Fruit fly (Drosophila melanogaster) whole organism, embryonic: Measurements from ENCODE around the gene CG10413.

Experiments used
- Antp ChIP-seq: fragments of 200-800 bp; sonication (Bioruptor generic); optimal IDR thresholded peaks from 3 replicates; lab custom pipeline; 2016; ENCODE audit warnings: missing biosample characterization, missing genetic modification characterization
- Atf6 ChIP-seq: fragments of 200-800 bp; sonication (Bioruptor generic); IDR thresholded peaks from 2 replicates; pipeline ENCODE4 v1.3.6; 2022; ENCODE audit warnings: missing biosample characterization, missing genetic modification characterization
- Bteb2 ChIP-seq: fragments of 200-800 bp; sonication (Bioruptor generic); optimal IDR thresholded peaks from 2 replicates; lab custom pipeline; 2016; ENCODE audit warnings: missing biosample characterization, missing genetic modification characterization
- CG11398 ChIP-seq: fragments of 200-800 bp; sonication (Bioruptor generic); optimal IDR thresholded peaks from 2 replicates; lab custom pipeline; 2016; ENCODE audit warnings: missing biosample characterization, missing genetic modification characterization
- CG12391 ChIP-seq: fragments of 200-800 bp; sonication (Bioruptor generic); optimal IDR thresholded peaks from 3 replicates; lab custom pipeline; 2018; ENCODE audit warnings: missing biosample characterization, mild to moderate bottlenecking, missing genetic modification characterization, moderate library complexity
- CG12744 ChIP-seq: fragments of 200-800 bp; sonication (Bioruptor generic); optimal IDR thresholded peaks from 2 replicates; lab custom pipeline; 2016; ENCODE audit warnings: missing biosample characterization, missing genetic modification characterization
- CG13287 ChIP-seq: fragments of 200-800 bp; sonication (Bioruptor generic); IDR thresholded peaks from 2 replicates; pipeline ENCODE4 v1.3.6; 2022; ENCODE audit warnings: missing biosample characterization, missing genetic modification characterization; ENCODE audit not compliant: partially characterized antibody
- CG14050 ChIP-seq: fragments of 200-800 bp; sonication (Bioruptor generic); IDR thresholded peaks from 3 replicates; pipeline ENCODE4 v1.3.6; 2022; ENCODE audit warnings: missing biosample characterization, missing genetic modification characterization
- CG14441 ChIP-seq: fragments of 200-800 bp; sonication (Bioruptor generic); IDR thresholded peaks from 2 replicates; pipeline ENCODE4 v1.3.6; 2022; ENCODE audit warnings: missing biosample characterization, missing genetic modification characterization
- CG14860 ChIP-seq: fragments of 200-800 bp; sonication (Bioruptor generic); IDR thresholded peaks from 3 replicates; pipeline ENCODE4 v1.3.6; 2022; ENCODE audit warnings: missing biosample characterization, missing genetic modification characterization; ENCODE audit not compliant: partially characterized antibody
- CG17912 ChIP-seq: fragments of 200-800 bp; sonication (Bioruptor generic); optimal IDR thresholded peaks from 2 replicates; lab custom pipeline; 2018; ENCODE audit warnings: missing biosample characterization, mild to moderate bottlenecking, missing genetic modification characterization
- CG18476 ChIP-seq: fragments of 200-800 bp; sonication (Bioruptor generic); optimal IDR thresholded peaks from 2 replicates; lab custom pipeline; 2016; ENCODE audit warnings: missing biosample characterization, mild to moderate bottlenecking, missing genetic modification characterization
- CG18619 ChIP-seq: fragments of 200-800 bp; sonication (Bioruptor generic); optimal IDR thresholded peaks from 3 replicates; lab custom pipeline; 2017; ENCODE audit warnings: missing biosample characterization, mild to moderate bottlenecking, missing genetic modification characterization
- CG3838 ChIP-seq: fragments of 200-800 bp; sonication (Bioruptor generic); optimal IDR thresholded peaks from 3 replicates; lab custom pipeline; 2016; ENCODE audit warnings: missing biosample characterization, missing genetic modification characterization
- CG3847 ChIP-seq: fragments of 200-800 bp; sonication (Bioruptor generic); IDR thresholded peaks from 2 replicates; pipeline ENCODE4 v1.3.6; 2022; ENCODE audit warnings: missing biosample characterization, missing genetic modification characterization
- CG4854 ChIP-seq: fragments of 200-800 bp; sonication (Bioruptor generic); optimal IDR thresholded peaks from 2 replicates; lab custom pipeline; 2016; ENCODE audit warnings: missing biosample characterization, missing genetic modification characterization, inconsistent platforms
- CG5245 ChIP-seq: fragments of 200-800 bp; sonication (Bioruptor generic); optimal IDR thresholded peaks from 3 replicates; lab custom pipeline; 2016; ENCODE audit warnings: missing biosample characterization, missing genetic modification characterization
- CG7271 ChIP-seq: fragments of 200-800 bp; sonication (Bioruptor generic); optimal IDR thresholded peaks from 2 replicates; lab custom pipeline; 2018; ENCODE audit warnings: missing biosample characterization, mild to moderate bottlenecking, missing genetic modification characterization, moderate library complexity
- CoRest ChIP-seq: fragments of 200-800 bp; sonication (Bioruptor generic); optimal IDR thresholded peaks from 3 replicates; lab custom pipeline; 2018; ENCODE audit warnings: missing biosample characterization, mild to moderate bottlenecking, missing genetic modification characterization, moderate library complexity
- Doc2 ChIP-seq: fragments of 200-800 bp; sonication (Bioruptor generic); IDR thresholded peaks from 2 replicates; pipeline ENCODE4 v1.3.6; 2022; ENCODE audit warnings: missing biosample characterization, missing genetic modification characterization
- Dref ChIP-seq: fragments of 200-800 bp; sonication (Bioruptor generic); IDR thresholded peaks from 2 replicates; pipeline ENCODE4 v1.3.6; 2022; ENCODE audit warnings: missing biosample characterization, missing genetic modification characterization
- MESR4 ChIP-seq: fragments of 200-800 bp; sonication (Bioruptor generic); optimal IDR thresholded peaks from 2 replicates; lab custom pipeline; 2018; ENCODE audit warnings: missing biosample characterization, mild to moderate bottlenecking, missing genetic modification characterization, moderate library complexity
- Max ChIP-seq: fragments of 200-800 bp; sonication (Bioruptor generic); optimal IDR thresholded peaks from 2 replicates; lab custom pipeline; 2016; ENCODE audit warnings: missing biosample characterization, mild to moderate bottlenecking, missing genetic modification characterization
- Meics ChIP-seq: fragments of 200-800 bp; sonication (Bioruptor generic); optimal IDR thresholded peaks from 2 replicates; lab custom pipeline; 2017; ENCODE audit warnings: missing biosample characterization, mild to moderate bottlenecking, missing genetic modification characterization
- NFAT ChIP-seq: fragments of 200-800 bp; sonication (Bioruptor generic); IDR thresholded peaks from 2 replicates; pipeline ENCODE4 v1.3.6; 2022; ENCODE audit warnings: missing biosample characterization, missing genetic modification characterization
- NK7.1 ChIP-seq: fragments of 200-800 bp; sonication (Bioruptor generic); optimal IDR thresholded peaks from 3 replicates; lab custom pipeline; 2016; ENCODE audit warnings: missing biosample characterization, missing genetic modification characterization
- Nf-YA ChIP-seq: fragments of 200-800 bp; sonication (Bioruptor generic); IDR thresholded peaks from 2 replicates; pipeline ENCODE4 v1.3.6; 2022; ENCODE audit warnings: missing biosample characterization, missing genetic modification characterization
- Sin3A ChIP-seq: fragments of >200 bp; optimal IDR thresholded peaks from 2 replicates; lab custom pipeline; 2018
- Sox102F ChIP-seq: fragments of 200-800 bp; sonication (Bioruptor generic); optimal IDR thresholded peaks from 2 replicates; lab custom pipeline; 2018; ENCODE audit warnings: missing biosample characterization, mild to moderate bottlenecking, missing genetic modification characterization, moderate library complexity
- ap ChIP-seq: fragments of 200-800 bp; sonication (Bioruptor generic); IDR thresholded peaks from 2 replicates; pipeline ENCODE4 v1.3.6; 2022; ENCODE audit warnings: missing biosample characterization, missing genetic modification characterization
- bcd ChIP-seq: fragments of 200-800 bp; sonication (Bioruptor generic); optimal IDR thresholded peaks from 2 replicates; lab custom pipeline; 2017; ENCODE audit warnings: missing biosample characterization, mild to moderate bottlenecking, missing genetic modification characterization
- btn ChIP-seq: fragments of 200-800 bp; sonication (Bioruptor generic); optimal IDR thresholded peaks from 2 replicates; lab custom pipeline; 2016; ENCODE audit warnings: missing biosample characterization, missing genetic modification characterization
- cg ChIP-seq: fragments of 200-800 bp; sonication (Bioruptor generic); optimal IDR thresholded peaks from 3 replicates; lab custom pipeline; 2019; ENCODE audit warnings: missing biosample characterization, mild to moderate bottlenecking, missing genetic modification characterization, moderate library complexity
- da ChIP-seq: fragments of 200-800 bp; sonication (Bioruptor generic); optimal IDR thresholded peaks from 2 replicates; lab custom pipeline; 2016; ENCODE audit warnings: missing biosample characterization, missing genetic modification characterization
- dm ChIP-seq: fragments of 200-800 bp; sonication (Bioruptor generic); optimal IDR thresholded peaks from 3 replicates; lab custom pipeline; 2016; ENCODE audit warnings: missing biosample characterization, missing genetic modification characterization
- dmrt11E ChIP-seq: fragments of 200-800 bp; sonication (Bioruptor generic); optimal IDR thresholded peaks from 3 replicates; lab custom pipeline; 2018; ENCODE audit warnings: missing biosample characterization, mild to moderate bottlenecking, missing genetic modification characterization, moderate library complexity
- ftz-f1 ChIP-seq: fragments of 200-800 bp; sonication (Bioruptor generic); optimal IDR thresholded peaks from 2 replicates; lab custom pipeline; 2016; ENCODE audit warnings: missing biosample characterization, missing genetic modification characterization
- gsb ChIP-seq: fragments of 200-800 bp; sonication (Bioruptor generic); IDR thresholded peaks from 2 replicates; pipeline ENCODE4 v1.3.6; 2022; ENCODE audit warnings: missing biosample characterization, missing genetic modification characterization
- her ChIP-seq: fragments of 200-800 bp; sonication (Bioruptor generic); optimal IDR thresholded peaks from 2 replicates; lab custom pipeline; 2016; ENCODE audit warnings: missing biosample characterization, missing genetic modification characterization
- maf-S ChIP-seq: fragments of 200-800 bp; sonication (Bioruptor generic); optimal IDR thresholded peaks from 2 replicates; lab custom pipeline; 2016; ENCODE audit warnings: missing biosample characterization, missing genetic modification characterization
- pho ChIP-seq: fragments of 200-800 bp; sonication (Bioruptor generic); optimal IDR thresholded peaks from 2 replicates; lab custom pipeline; 2016; ENCODE audit warnings: missing biosample characterization, missing genetic modification characterization
- seq ChIP-seq: fragments of 200-800 bp; sonication (Bioruptor generic); IDR thresholded peaks from 2 replicates; pipeline ENCODE4 v1.3.6; 2022; ENCODE audit warnings: missing biosample characterization, missing genetic modification characterization
- sqz ChIP-seq: fragments of 200-800 bp; sonication (Bioruptor generic); optimal IDR thresholded peaks from 3 replicates; lab custom pipeline; 2018; ENCODE audit warnings: missing biosample characterization, mild to moderate bottlenecking, missing genetic modification characterization
- tna ChIP-seq: fragments of 200-800 bp; sonication (Bioruptor generic); IDR thresholded peaks from 2 replicates; pipeline ENCODE4 v1.3.6; 2022; ENCODE audit warnings: missing biosample characterization, missing genetic modification characterization; ENCODE audit not compliant: partially characterized antibody
- toy ChIP-seq: fragments of 200-800 bp; sonication (Bioruptor generic); IDR thresholded peaks from 2 replicates; pipeline ENCODE4 v1.3.6; 2022; ENCODE audit warnings: missing biosample characterization, missing genetic modification characterization
- trem ChIP-seq: fragments of 200-800 bp; optimal IDR thresholded peaks from 3 replicates; lab custom pipeline; 2019; ENCODE audit warnings: missing biosample characterization, mild to moderate bottlenecking, missing genetic modification characterization, moderate library complexity
- ttk ChIP-seq: fragments of 200-800 bp; sonication (Bioruptor generic); IDR thresholded peaks from 2 replicates; pipeline ENCODE4 v2.1.2; 2022; ENCODE audit warnings: missing biosample characterization, missing genetic modification characterization
- unc-4 ChIP-seq: fragments of 200-800 bp; sonication (Bioruptor generic); IDR thresholded peaks from 2 replicates; pipeline ENCODE4 v1.3.6; 2022; ENCODE audit warnings: missing biosample characterization, missing genetic modification characterization; ENCODE audit not compliant: partially characterized antibody
- wek ChIP-seq: fragments of 200-800 bp; sonication (Bioruptor generic); optimal IDR thresholded peaks from 3 replicates; lab custom pipeline; 2018; ENCODE audit warnings: missing biosample characterization, mild to moderate bottlenecking, missing genetic modification characterization, moderate library complexity
- zen ChIP-seq: fragments of 200-800 bp; sonication (Bioruptor generic); optimal IDR thresholded peaks from 3 replicates; lab custom pipeline; 2018; ENCODE audit warnings: missing biosample characterization, mild to moderate bottlenecking, missing genetic modification characterization, moderate library complexity
- zf30C ChIP-seq: fragments of 200-800 bp; sonication (Bioruptor generic); optimal IDR thresholded peaks from 3 replicates; lab custom pipeline; 2018; ENCODE audit warnings: missing biosample characterization, mild to moderate bottlenecking, missing genetic modification characterization
- zfh1 ChIP-seq: fragments of 200-800 bp; sonication (Bioruptor generic); IDR thresholded peaks from 3 replicates; pipeline ENCODE4 v1.3.6; 2022; ENCODE audit warnings: missing biosample characterization, missing genetic modification characterization

The CG10413 gene

dm6 chr2L:18604986-18605385 is at the start of gene CG10413:
CG10413 (minus strand) TSS chr2L:18605249.
- peak; percentile 93 for TF ChIP-seq wek (GFP tag; lab: Kevin White, UChicago)
- TF ChIP-seq Nf-YA (GFP tag; lab: Robert Waterston, UW), result peak; percentile 83
- peak; percentile 98 for TF ChIP-seq Atf6
- peak; percentile 97 for TF ChIP-seq CG14441
- no peak for TF ChIP-seq CG14860 (GFP tag; lab: Robert Waterston, UW)
- peak; percentile 97 for TF ChIP-seq CG4854 (GFP tag; lab: Kevin White, UChicago)
- TF ChIP-seq unc-4 (GFP tag; lab: Robert Waterston, UW), result peak; percentile 51; the same call in 1 of the 2 replicates
- peak; percentile 98 for TF ChIP-seq CG12391
- peak; percentile 93 for TF ChIP-seq toy (GFP tag; lab: Robert Waterston, UW)
- peak; percentile 79 for TF ChIP-seq MESR4 (GFP tag; lab: Kevin White, UChicago)
- no peak for TF ChIP-seq Sin3A
- peak; percentile 94 for TF ChIP-seq CG11398
- peak; percentile 69; the same call in 1 of the 2 replicates for TF ChIP-seq CG13287
- peak; percentile 98 for TF ChIP-seq CG12744
- TF ChIP-seq CG14050 (GFP tag; lab: Robert Waterston, UW), result peak; percentile 96
- TF ChIP-seq CG3847 (GFP tag; lab: Robert Waterston, UW), result peak; percentile 98
- TF ChIP-seq seq, result peak; percentile 98
- peak; percentile 96 for TF ChIP-seq CG5245 (GFP tag; lab: Kevin White, UChicago)
- peak; percentile 97 for TF ChIP-seq dmrt11E
- TF ChIP-seq Max (GFP tag; lab: Kevin White, UChicago), result peak; percentile 98
- TF ChIP-seq dm (GFP tag; lab: Kevin White, UChicago), result peak; percentile 95
- peak; percentile 92 for TF ChIP-seq CG17912 (GFP tag; lab: Kevin White, UChicago)
- peak; percentile 96 for TF ChIP-seq da (GFP tag; lab: Kevin White, UChicago)
- peak; percentile 94 for TF ChIP-seq NK7.1 (GFP tag; lab: Kevin White, UChicago)
- TF ChIP-seq Meics (GFP tag; lab: Kevin White, UChicago), result peak; percentile 98
- TF ChIP-seq btn (GFP tag; lab: Kevin White, UChicago), result peak; percentile 92
- peak; percentile 93 for TF ChIP-seq CG3838
- TF ChIP-seq zen, result peak; percentile 98
- no peak for TF ChIP-seq tna (GFP tag; lab: Robert Waterston, UW)
- TF ChIP-seq bcd (GFP tag; lab: Kevin White, UChicago), result peak; percentile 98
- peak; percentile 99 for TF ChIP-seq CoRest
- TF ChIP-seq zfh1 (GFP tag; lab: Robert Waterston, UW), result peak; percentile 97
- TF ChIP-seq Bteb2, result peak; percentile 98
- peak; percentile 98 for TF ChIP-seq maf-S
- peak; percentile 95 for TF ChIP-seq trem (tag; lab: Kevin White, UChicago)
- TF ChIP-seq ttk, result peak; percentile 94
- TF ChIP-seq sqz (GFP tag; lab: Kevin White, UChicago), result no peak
- peak; percentile 73 for TF ChIP-seq ftz-f1 (GFP tag; lab: Kevin White, UChicago)
- TF ChIP-seq Sox102F (GFP tag; lab: Kevin White, UChicago), result peak; percentile 97
- peak; percentile 98 for TF ChIP-seq CG18619 (GFP tag; lab: Kevin White, UChicago)
- TF ChIP-seq ap (GFP tag; lab: Robert Waterston, UW), result peak; percentile 92
- TF ChIP-seq CG7271, result peak; percentile 95
- peak; percentile 95 for TF ChIP-seq gsb (GFP tag; lab: Robert Waterston, UW)
- TF ChIP-seq Doc2 (GFP tag; lab: Robert Waterston, UW), result peak; percentile 91
- TF ChIP-seq Antp (GFP tag; lab: Kevin White, UChicago), result peak; percentile 98
- peak; percentile 96 for TF ChIP-seq CG18476 (GFP tag; lab: Kevin White, UChicago)
- TF ChIP-seq zf30C, result peak; percentile 60
- TF ChIP-seq her (GFP tag; lab: Kevin White, UChicago), result peak; percentile 96
- peak; percentile 97 for TF ChIP-seq NFAT
- TF ChIP-seq Dref (GFP tag; lab: Robert Waterston, UW), result peak; percentile 47
- no peak for TF ChIP-seq cg (GFP tag; lab: Kevin White, UChicago)
- TF ChIP-seq pho (GFP tag; lab: Kevin White, UChicago), result peak; percentile 98
